Fruit fly (Drosophila melanogaster) whole organism, prepupa: ENCODE data around the gene CG13024.

Experiments used
- CG10631 ChIP-seq: fragments of 200-800 bp; sonication (Bioruptor generic); optimal IDR thresholded peaks from 2 replicates; lab custom pipeline; 2016; ENCODE audit warnings: missing biosample characterization, missing genetic modification characterization
- CG10669 ChIP-seq: fragments of 200-800 bp; sonication (Bioruptor generic); optimal IDR thresholded peaks from 3 replicates; lab custom pipeline; 2018; ENCODE audit warnings: missing biosample characterization, mild to moderate bottlenecking, missing genetic modification characterization, moderate library complexity
- CG11762 ChIP-seq: fragments of 200-800 bp; sonication (Bioruptor generic); optimal IDR thresholded peaks from 3 replicates; lab custom pipeline; 2016; ENCODE audit warnings: missing biosample characterization, missing genetic modification characterization; ENCODE audit not compliant: insufficient read depth
- CG31627 ChIP-seq: fragments of 200-800 bp; sonication (Bioruptor generic); optimal IDR thresholded peaks from 3 replicates; lab custom pipeline; 2016; ENCODE audit warnings: missing biosample characterization, missing genetic modification characterization
- CG32006 ChIP-seq: fragments of 200-800 bp; sonication (Bioruptor generic); optimal IDR thresholded peaks from 3 replicates; lab custom pipeline; 2017; ENCODE audit warnings: missing biosample characterization, mild to moderate bottlenecking, missing genetic modification characterization
- CG6854 ChIP-seq: fragments of 200-800 bp; sonication (Bioruptor generic); optimal IDR thresholded peaks from 2 replicates; lab custom pipeline; 2017; ENCODE audit warnings: missing biosample characterization, mild to moderate bottlenecking, missing genetic modification characterization
- Hr4 ChIP-seq: fragments of 200-800 bp; sonication (Bioruptor generic); optimal IDR thresholded peaks from 3 replicates; lab custom pipeline; 2016; ENCODE audit warnings: missing biosample characterization, missing genetic modification characterization
- Lpt ChIP-seq: fragments of 200-800 bp; sonication (Bioruptor generic); optimal IDR thresholded peaks from 3 replicates; lab custom pipeline; 2016; ENCODE audit warnings: missing biosample characterization, missing genetic modification characterization
- OdsH ChIP-seq: fragments of 200-800 bp; sonication (Bioruptor generic); optimal IDR thresholded peaks from 3 replicates; lab custom pipeline; 2016; ENCODE audit warnings: missing biosample characterization, missing genetic modification characterization
- Sox102F ChIP-seq: fragments of 200-800 bp; sonication (Bioruptor generic); optimal IDR thresholded peaks from 2 replicates; lab custom pipeline; 2016; ENCODE audit warnings: missing biosample characterization, mild to moderate bottlenecking, missing genetic modification characterization
- achi ChIP-seq: fragments of 200-800 bp; sonication (Bioruptor generic); optimal IDR thresholded peaks from 3 replicates; lab custom pipeline; 2016; ENCODE audit warnings: missing biosample characterization, missing genetic modification characterization
- esn ChIP-seq: fragments of 200-800 bp; sonication (Bioruptor generic); optimal IDR thresholded peaks from 2 replicates; lab custom pipeline; 2016; ENCODE audit warnings: missing biosample characterization, mild to moderate bottlenecking, missing genetic modification characterization, moderate library complexity
- ss ChIP-seq, 2 experiments: fragments of 200-800 bp; sonication (Bioruptor generic); optimal IDR thresholded peaks; 2 replicates in 1 of 2; 3 replicates in 1 of 2; lab custom pipeline; 2017 to 2018; ENCODE audit warnings: mild to moderate bottlenecking in 2 of 2, missing biosample characterization in 2 of 2, missing genetic modification characterization in 2 of 2, moderate library complexity in 1 of 2

DNA sequence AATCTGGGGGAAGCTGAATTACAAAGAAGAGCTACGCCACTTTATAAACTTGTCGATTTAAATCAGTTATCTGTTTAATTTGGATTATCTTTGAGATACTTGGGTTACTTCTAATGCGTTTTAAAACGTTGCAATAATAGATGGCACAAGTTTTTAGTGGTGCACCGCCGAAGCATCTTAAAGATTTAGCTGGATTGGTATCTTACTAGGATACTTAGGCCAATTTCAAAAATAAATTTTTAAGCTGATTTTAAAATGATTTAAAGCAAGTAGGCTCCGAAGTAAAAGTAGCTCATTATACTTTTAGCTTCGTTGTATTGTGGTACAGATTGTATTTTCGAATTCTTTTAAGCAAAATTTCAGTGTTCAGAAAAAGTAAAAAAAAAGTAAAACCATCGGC is 29.9 kb upstream of the CG13024 start, which contains the start of gene sinah:
- TF ChIP-seq CG6854 (GFP tag; lab: Kevin White, UChicago): no peak
- no peak for TF ChIP-seq Hr4 (GFP tag; lab: Kevin White, UChicago)
- TF ChIP-seq achi (GFP tag; lab: Kevin White, UChicago): no peak
- TF ChIP-seq CG31627 (GFP tag; lab: Kevin White, UChicago): no peak
- no peak for TF ChIP-seq Lpt (GFP tag; lab: Kevin White, UChicago)
- no peak for TF ChIP-seq OdsH (GFP tag; lab: Kevin White, UChicago)
- TF ChIP-seq esn: no peak
- no peak for TF ChIP-seq Sox102F (GFP tag; lab: Kevin White, UChicago)
- TF ChIP-seq CG10631 (GFP tag; lab: Kevin White, UChicago): no peak
- TF ChIP-seq CG32006 (GFP tag; lab: Kevin White, UChicago): no peak
- TF ChIP-seq ss (GFP tag; optimal IDR thresholded peaks at IDR 0.05; lab: Kevin White, UChicago): no peak
- TF ChIP-seq CG10669 (GFP tag; lab: Kevin White, UChicago): no peak
- no peak for TF ChIP-seq CG11762 (GFP tag; lab: Kevin White, UChicago)
